Worm (Caenorhabditis elegans) whole organism, mixed stage, embryonic: ENCODE measurements around the gene alh-8.

Experiments used
- bed-3 ChIP-seq: fragments of 200-800 bp; sonication (Bioruptor generic); optimal IDR thresholded peaks from 3 replicates; lab custom pipeline; 2018; ENCODE audit warnings: mild to moderate bottlenecking, missing genetic modification characterization, moderate library complexity, missing compliant biosample characterization
- blmp-1 ChIP-seq: fragments of 150-350 bp; optimal IDR thresholded peaks from 2 replicates; lab custom pipeline; 2014; ENCODE audit warnings: missing biosample characterization, missing genetic modification characterization
- ceh-43 ChIP-seq: fragments of 200-800 bp; sonication (Bioruptor generic); optimal IDR thresholded peaks from 2 replicates; lab custom pipeline; 2018; ENCODE audit warnings: mild to moderate bottlenecking, missing genetic modification characterization, moderate library complexity, missing compliant biosample characterization
- ceh-83 ChIP-seq: fragments of 200-800 bp; sonication (Bioruptor generic); optimal IDR thresholded peaks from 2 replicates; lab custom pipeline; 2018; ENCODE audit warnings: mild to moderate bottlenecking, missing genetic modification characterization, missing compliant biosample characterization
- ces-1 ChIP-seq: fragments of 150-350 bp; optimal IDR thresholded peaks from 2 replicates; lab custom pipeline; 2014; ENCODE audit warnings: missing biosample characterization, missing genetic modification reagents, missing genetic modification characterization
- cnd-1 ChIP-seq: fragments of 200-800 bp; sonication (Bioruptor generic); optimal IDR thresholded peaks from 2 replicates; lab custom pipeline; 2018; ENCODE audit warnings: mild to moderate bottlenecking, missing genetic modification characterization, missing compliant biosample characterization
- drap-1 ChIP-seq: fragments of 200-800 bp; sonication (Bioruptor generic); optimal IDR thresholded peaks from 3 replicates; lab custom pipeline; 2018; ENCODE audit warnings: mild to moderate bottlenecking, missing genetic modification characterization, missing compliant biosample characterization
- elt-1 ChIP-seq: sonication (generic microtip); optimal IDR thresholded peaks from 2 replicates; lab custom pipeline; 2017; ENCODE audit warnings: missing genetic modification characterization, mild to moderate bottlenecking, missing compliant biosample characterization, antibody characterized with exemption, moderate library complexity, borderline replicate concordance; ENCODE audit not compliant: insufficient read depth
- elt-3 ChIP-seq: fragments of 150-350 bp; optimal IDR thresholded peaks from 2 replicates; lab custom pipeline; 2014; ENCODE audit warnings: missing biosample characterization, missing genetic modification characterization
- flh-1 ChIP-seq: fragments of 200-800 bp; sonication (Bioruptor generic); optimal IDR thresholded peaks from 2 replicates; lab custom pipeline; 2018; ENCODE audit warnings: mild to moderate bottlenecking, missing genetic modification characterization, moderate library complexity, missing compliant biosample characterization
- ham-2 ChIP-seq: fragments of 200-800 bp; sonication (Bioruptor generic); optimal IDR thresholded peaks from 2 replicates; lab custom pipeline; 2018; ENCODE audit warnings: mild to moderate bottlenecking, missing genetic modification characterization, missing compliant biosample characterization
- hlh-1 ChIP-seq: fragments of 150-350 bp; optimal IDR thresholded peaks from 2 replicates; lab custom pipeline; 2014; ENCODE audit warnings: missing biosample characterization, missing genetic modification reagents, missing genetic modification characterization
- lin-13 ChIP-seq: fragments of 150-350 bp; optimal IDR thresholded peaks from 2 replicates; lab custom pipeline; 2014; ENCODE audit warnings: missing biosample characterization, missing genetic modification characterization
- lin-32 ChIP-seq: fragments of 200-800 bp; sonication (Bioruptor generic); optimal IDR thresholded peaks from 2 replicates; lab custom pipeline; 2018; ENCODE audit warnings: mild to moderate bottlenecking, missing genetic modification characterization, missing compliant biosample characterization
- lsy-2 ChIP-seq: fragments of 150-350 bp; optimal IDR thresholded peaks from 2 replicates; lab custom pipeline; 2014; ENCODE audit warnings: missing biosample characterization, missing genetic modification characterization
- mab-5 ChIP-seq: fragments of 150-350 bp; optimal IDR thresholded peaks from 2 replicates; lab custom pipeline; 2014; ENCODE audit warnings: missing biosample characterization, missing genetic modification characterization
- mep-1 ChIP-seq: fragments of 150-350 bp; optimal IDR thresholded peaks from 2 replicates; lab custom pipeline; 2017; ENCODE audit warnings: missing biosample characterization, missing genetic modification reagents, missing genetic modification characterization, inconsistent platforms
- mls-2 ChIP-seq: sonication (generic microtip); optimal IDR thresholded peaks from 2 replicates; lab custom pipeline; 2016; ENCODE audit warnings: mild to moderate bottlenecking, missing genetic modification characterization, moderate library complexity, missing compliant biosample characterization
- nhr-12 ChIP-seq: fragments of 150-350 bp; optimal IDR thresholded peaks from 2 replicates; lab custom pipeline; 2014; ENCODE audit warnings: missing biosample characterization, missing genetic modification characterization
- nhr-2 ChIP-seq: fragments of 150-350 bp; optimal IDR thresholded peaks from 2 replicates; lab custom pipeline; 2014; ENCODE audit warnings: missing biosample characterization, missing genetic modification characterization
- nhr-28 ChIP-seq: fragments of 150-350 bp; optimal IDR thresholded peaks from 2 replicates; lab custom pipeline; 2014; ENCODE audit warnings: missing biosample characterization, missing genetic modification characterization
- nhr-76 ChIP-seq: sonication (generic microtip); optimal IDR thresholded peaks from 2 replicates; lab custom pipeline; 2017; ENCODE audit warnings: missing biosample characterization, missing genetic modification characterization
- pha-4 ChIP-seq: fragments of 150-350 bp; optimal IDR thresholded peaks from 2 replicates; lab custom pipeline; 2018; ENCODE audit warnings: missing biosample characterization, missing genetic modification reagents, missing genetic modification characterization
- sem-2 ChIP-seq: fragments of 200-800 bp; sonication (Bioruptor generic); optimal IDR thresholded peaks from 2 replicates; lab custom pipeline; 2018; ENCODE audit warnings: mild to moderate bottlenecking, missing genetic modification characterization, missing compliant biosample characterization
- snpc-4 ChIP-seq: fragments of 150-350 bp; optimal IDR thresholded peaks from 2 replicates; lab custom pipeline; 2014; ENCODE audit warnings: missing biosample characterization, missing genetic modification characterization
- sptf-1 ChIP-seq: sonication (generic microtip); optimal IDR thresholded peaks from 2 replicates; lab custom pipeline; 2017; ENCODE audit warnings: mild to moderate bottlenecking, missing genetic modification characterization, moderate library complexity, missing compliant biosample characterization
- tbx-8 ChIP-seq: fragments of 200-800 bp; sonication (Bioruptor generic); optimal IDR thresholded peaks from 2 replicates; lab custom pipeline; 2018; ENCODE audit warnings: mild to moderate bottlenecking, missing genetic modification characterization, moderate library complexity, missing compliant biosample characterization
- unc-120 ChIP-seq: sonication (generic microtip); optimal IDR thresholded peaks from 2 replicates; lab custom pipeline; 2017; ENCODE audit warnings: missing genetic modification characterization, missing compliant biosample characterization; ENCODE audit not compliant: poor library complexity, severe bottlenecking
- unc-62 ChIP-seq: fragments of 150-350 bp; optimal IDR thresholded peaks from 2 replicates; lab custom pipeline; 2014; ENCODE audit warnings: missing biosample characterization, missing genetic modification reagents, missing genetic modification characterization
- zip-8 ChIP-seq: fragments of 150-350 bp; optimal IDR thresholded peaks from 2 replicates; lab custom pipeline; 2014; ENCODE audit warnings: missing biosample characterization, missing genetic modification characterization
- ztf-11 ChIP-seq: fragments of 150-350 bp; optimal IDR thresholded peaks from 2 replicates; lab custom pipeline; 2014; ENCODE audit warnings: missing biosample characterization, missing genetic modification characterization

alh-8 gene

DNA sequence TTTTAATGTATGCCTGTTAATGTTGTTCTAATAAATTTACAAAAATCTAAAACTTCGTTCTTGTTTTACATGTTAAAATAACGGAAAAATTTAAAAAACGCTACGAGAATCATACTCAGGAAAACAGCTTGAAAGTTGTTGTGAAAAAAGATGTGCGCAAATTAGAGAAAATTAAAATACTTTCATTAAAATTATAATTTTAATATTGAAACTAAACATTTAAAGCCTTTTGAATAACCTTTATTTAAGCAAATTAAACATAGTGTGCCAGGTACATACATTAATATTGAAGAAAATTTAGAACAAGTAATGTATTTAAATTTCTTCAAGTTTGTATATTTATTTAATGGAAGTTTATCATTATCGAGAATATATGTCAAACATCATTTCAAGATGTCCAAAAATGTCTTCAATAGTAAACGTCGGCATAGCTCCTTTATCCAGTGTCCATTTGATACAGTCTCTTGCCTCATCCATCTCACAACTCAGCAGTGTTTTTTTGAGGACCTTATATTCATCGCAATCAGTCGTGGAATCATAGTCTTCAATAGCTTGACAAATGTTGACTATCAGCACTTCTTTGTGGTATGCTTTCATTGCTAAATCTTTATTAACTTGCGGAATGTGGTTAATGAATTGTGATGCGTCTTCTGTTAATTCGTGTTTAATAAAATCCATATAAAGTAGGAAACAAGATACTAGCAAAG lies 33.1 kb downstream of the alh-8 start:
- TF ChIP-seq sem-2 (GFP tag; lab: Kevin White, UChicago) (no peak), ham-2 (GFP tag; lab: Kevin White, UChicago) (no peak), blmp-1 (tag; lab: Kevin White, UChicago) (no peak), ces-1 (peak; percentile 64), lin-32 (GFP tag; lab: Kevin White, UChicago) (no peak), mab-5 (tag; lab: Kevin White, UChicago) (no peak), sptf-1 (tag; lab: Kevin White, UChicago) (no peak), drap-1 (GFP tag; lab: Kevin White, UChicago) (no peak), elt-1 (no peak), nhr-28 (no peak), bed-3 (GFP tag; lab: Kevin White, UChicago) (no peak), lsy-2 (tag; lab: Kevin White, UChicago) (peak; percentile 10), mls-2 (tag; lab: Kevin White, UChicago) (no peak), nhr-76 (tag; lab: Kevin White, UChicago) (no peak), mep-1 (tag; lab: Kevin White, UChicago) (no peak), zip-8 (no peak), unc-62 (GFP tag; lab: Kevin White, UChicago) (no peak), nhr-2 (tag; lab: Kevin White, UChicago) (peak; percentile 60), unc-120 (no peak), tbx-8 (GFP tag; lab: Kevin White, UChicago) (no peak), elt-3 (tag; lab: Kevin White, UChicago) (no peak), ceh-43 (GFP tag; lab: Kevin White, UChicago) (no peak), lin-13 (tag; lab: Kevin White, UChicago) (no peak)
- TF ChIP-seq, all 35 proteins: peak for 3

DNA sequence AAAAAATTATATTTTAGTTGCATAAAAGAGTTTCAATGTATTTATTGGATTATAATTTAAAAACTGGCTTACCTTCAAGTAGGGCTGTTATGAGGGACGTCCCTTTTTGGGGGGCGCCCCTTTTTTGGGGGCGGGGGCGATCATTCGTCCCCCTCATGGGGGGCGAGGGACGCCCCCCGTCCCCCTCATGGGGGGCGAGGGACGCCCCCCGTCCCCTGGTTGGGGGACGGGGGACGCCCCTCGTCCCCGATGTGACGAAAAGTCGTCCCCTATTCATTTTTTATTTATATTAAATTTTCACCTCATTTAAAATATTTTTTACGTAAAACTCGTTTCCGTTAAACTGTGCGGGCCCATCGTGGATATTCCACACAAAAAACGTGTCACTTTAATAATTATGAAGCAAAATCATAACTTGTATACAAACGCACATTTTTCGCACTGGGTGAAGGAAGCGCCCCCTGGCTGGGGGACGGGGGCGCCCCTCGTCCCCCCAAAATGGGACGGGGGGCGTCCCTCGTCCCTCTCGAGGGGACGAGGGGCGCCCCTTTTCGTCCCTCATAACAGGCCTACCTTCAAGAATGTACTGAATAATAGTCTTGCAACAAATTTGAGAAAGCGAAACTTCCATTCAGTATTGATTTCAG lies 36.8 kb downstream of the alh-8 start:
- no peak for TF ChIP-seq drap-1 (GFP tag; lab: Kevin White, UChicago)
- no peak for TF ChIP-seq nhr-12 (tag; lab: Kevin White, UChicago)
- no peak for TF ChIP-seq hlh-1 (tag; lab: Kevin White, UChicago)
- TF ChIP-seq ham-2 (GFP tag; lab: Kevin White, UChicago), result no peak
- TF ChIP-seq ceh-43 (GFP tag; lab: Kevin White, UChicago), result no peak
- TF ChIP-seq nhr-28, result no peak
- TF ChIP-seq mls-2 (tag; lab: Kevin White, UChicago), result no peak
- TF ChIP-seq ztf-11 (tag; lab: Kevin White, UChicago), result no peak
- no peak for TF ChIP-seq lin-13 (tag; lab: Kevin White, UChicago)
- no peak for TF ChIP-seq lsy-2 (tag; lab: Kevin White, UChicago)
- no peak for TF ChIP-seq lin-32 (GFP tag; lab: Kevin White, UChicago)
- no peak for TF ChIP-seq pha-4 (tag; lab: Kevin White, UChicago)
- no peak for TF ChIP-seq snpc-4 (tag; lab: Kevin White, UChicago)
- no peak for TF ChIP-seq bed-3 (GFP tag; lab: Kevin White, UChicago)
- TF ChIP-seq elt-1, result no peak
- TF ChIP-seq, all 35 proteins: peak for 0

DNA sequence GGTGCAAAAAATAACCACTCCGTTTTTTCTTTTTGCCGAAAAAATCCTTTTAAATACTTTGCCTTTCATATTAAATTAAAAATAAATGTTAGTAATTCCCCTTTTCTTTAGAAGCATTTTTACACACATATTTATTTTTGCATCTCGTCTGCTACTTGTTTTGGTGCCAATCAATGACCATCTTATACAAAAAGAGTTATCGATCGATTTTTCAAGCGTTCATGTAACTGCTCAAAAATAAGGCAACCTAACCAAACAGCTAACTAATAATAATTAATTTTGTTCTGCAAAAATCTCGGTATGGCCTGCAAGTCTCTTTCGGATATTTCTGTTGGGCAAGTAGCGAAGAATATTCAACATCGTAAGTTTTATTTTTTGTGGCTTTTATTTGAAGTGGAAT lies 37.6 kb downstream of the alh-8 start, which contains the start of gene F44E5.2:
Gene F44E5.2 (plus strand): TSS at position 301 of the 400 bp plus-strand sequence.
- no peak for TF ChIP-seq unc-120
- no peak for TF ChIP-seq ham-2 (GFP tag; lab: Kevin White, UChicago)
- no peak for TF ChIP-seq lsy-2 (tag; lab: Kevin White, UChicago)
- no peak for TF ChIP-seq mls-2 (tag; lab: Kevin White, UChicago)
- no peak for TF ChIP-seq unc-62 (GFP tag; lab: Kevin White, UChicago)
- TF ChIP-seq mep-1 (tag; lab: Kevin White, UChicago), result no peak

DNA sequence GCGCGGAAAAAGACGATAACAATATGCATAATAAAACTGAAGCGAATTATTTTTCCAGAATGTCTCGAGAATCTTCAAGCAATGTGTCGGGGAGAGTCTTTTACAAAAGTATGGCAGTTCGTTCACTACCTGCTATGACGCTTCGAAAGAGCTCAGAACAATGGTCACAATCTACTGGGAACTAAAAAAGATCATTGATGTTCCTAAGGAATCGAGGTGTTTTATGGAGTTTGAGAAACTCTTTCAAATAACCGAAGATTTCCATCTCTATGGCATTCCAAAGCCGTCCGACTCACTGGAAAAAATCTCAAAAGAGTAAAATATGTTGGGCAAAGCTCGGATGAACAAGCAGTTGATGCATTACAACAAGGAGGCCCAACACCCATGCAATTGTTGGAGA lies 43.5 kb downstream of the alh-8 start, which contains the start of gene F44E5.15:
Gene F44E5.15 (plus strand): TSS at position 301 of the 400 bp plus-strand sequence.
- no peak for TF ChIP-seq flh-1 (GFP tag; lab: Kevin White, UChicago)

DNA sequence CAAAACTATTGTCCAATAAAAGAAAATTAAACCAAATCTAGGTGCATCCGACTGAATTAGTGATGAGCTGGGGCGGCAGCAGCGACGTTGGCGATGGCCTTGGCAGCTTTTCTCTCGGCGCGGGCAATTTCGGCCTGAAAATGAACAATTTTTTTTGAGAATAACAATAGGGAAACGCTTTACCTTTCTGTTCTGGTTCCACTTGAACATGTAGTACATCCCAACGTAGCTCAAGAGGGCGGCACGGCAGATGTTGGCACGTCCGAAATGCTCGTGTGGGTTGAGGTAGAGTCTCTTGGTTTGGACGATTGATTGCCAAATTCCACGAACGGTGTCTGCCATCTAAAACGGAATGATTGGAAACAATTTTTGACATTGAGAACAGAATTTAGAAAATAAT lies 45.4 kb downstream of the alh-8 start, which contains the start of gene F44E5.1:
Gene F44E5.1 (minus strand): TSS at position 342 of the 400 bp plus-strand sequence.
- TF ChIP-seq snpc-4 (tag; lab: Kevin White, UChicago) (no peak), drap-1 (GFP tag; lab: Kevin White, UChicago) (no peak), sptf-1 (tag; lab: Kevin White, UChicago) (no peak), bed-3 (GFP tag; lab: Kevin White, UChicago) (no peak), cnd-1 (no peak), ceh-83 (GFP tag; lab: Kevin White, UChicago) (no peak), ztf-11 (tag; lab: Kevin White, UChicago) (no peak), elt-3 (tag; lab: Kevin White, UChicago) (no peak), lin-32 (GFP tag; lab: Kevin White, UChicago) (no peak)
